Worm (Caenorhabditis elegans): ENCODE measurements around the gene F20A1.2.
A peak's percentile ranks its signal among the peaks of the same experiment; 100 is the strongest.

The F20A1.2 gene

ce11 chrV:7075646-7076045 is 29.5 kb downstream of the F20A1.2 start, which contains the start of gene npa-1:
npa-1 (plus strand) TSS chrV:7075787.
- no peak for TF ChIP-seq mab-5 (tag; optimal IDR thresholded peaks at IDR 0.05)
- no peak for TF ChIP-seq nhr-129 (tag; optimal IDR thresholded peaks at IDR 0.05)
- TF ChIP-seq fos-1 (tag; optimal IDR thresholded peaks at IDR 0.05), result peak; percentile 30

- TF ChIP-seq dmd-4 (tag; optimal IDR thresholded peaks at IDR 0.05), result no peak
- peak; percentile 58 for TF ChIP-seq nhr-129 (tag; optimal IDR thresholded peaks at IDR 0.05)
- peak; percentile 35 for TF ChIP-seq sma-9 (GFP tag; optimal IDR thresholded peaks at IDR 0.05)
- no peak for TF ChIP-seq sma-9 (tag; optimal IDR thresholded peaks at IDR 0.05)
- peak; percentile 62 for TF ChIP-seq crh-2 (tag; optimal IDR thresholded peaks at IDR 0.05)
- no peak for TF ChIP-seq alr-1 (tag; optimal IDR thresholded peaks at IDR 0.05)
- TF ChIP-seq nhr-237 (tag; optimal IDR thresholded peaks at IDR 0.05), result no peak
- TF ChIP-seq fos-1 (tag; optimal IDR thresholded peaks at IDR 0.05), result peak; percentile 8
These were observed 30.1 kb downstream of the F20A1.2 start for ce11 chrV:7076161-7076560.

- no peak for TF ChIP-seq Y55F3AM.14 (GFP tag; optimal IDR thresholded peaks at IDR 0.05)
- no peak for TF ChIP-seq mab-5 (tag; optimal IDR thresholded peaks at IDR 0.05)
- no peak for TF ChIP-seq ztf-4 (tag; optimal IDR thresholded peaks at IDR 0.05)
- TF ChIP-seq sma-3 (GFP tag; optimal IDR thresholded peaks at IDR 0.05), result no peak
These were observed 32.7 kb downstream of the F20A1.2 start for ce11 chrV:7078765-7079164.

ce11 chrV:7079388-7079787 is 33.3 kb downstream of the F20A1.2 start:
- TF ChIP-seq ZK546.5 (tag; optimal IDR thresholded peaks at IDR 0.05) (no peak), mbf-1 (tag; optimal IDR thresholded peaks at IDR 0.05) (no peak), crh-2 (tag; optimal IDR thresholded peaks at IDR 0.05) (no peak), lsy-2 (tag; optimal IDR thresholded peaks at IDR 0.05) (no peak), mdl-1 (tag; optimal IDR thresholded peaks at IDR 0.05) (no peak)

ce11 chrV:7084612-7085139 is 38.6 kb downstream of the F20A1.2 start, which contains the start of gene mys-1:
mys-1 (minus strand) TSS chrV:7084662.
- TF ChIP-seq sma-9 (GFP tag; optimal IDR thresholded peaks at IDR 0.05) (peak; percentile 80), sma-9 (tag; optimal IDR thresholded peaks at IDR 0.05) (no peak), nhr-237 (tag; optimal IDR thresholded peaks at IDR 0.05) (no peak), ama-1 (optimal IDR thresholded peaks at IDR 0.05) (no peak), lin-13 (GFP tag; optimal IDR thresholded peaks at IDR 0.05) (no peak), nhr-6 (tag; optimal IDR thresholded peaks at IDR 0.05) (no peak), crh-2 (tag; optimal IDR thresholded peaks at IDR 0.05) (peak; percentile 0), gmeb-1 (tag; optimal IDR thresholded peaks at IDR 0.05) (peak; percentile 94), mbf-1 (tag; optimal IDR thresholded peaks at IDR 0.05) (no peak), egl-27 (tag; optimal IDR thresholded peaks at IDR 0.05) (no peak), Y55F3AM.14 (GFP tag; optimal IDR thresholded peaks at IDR 0.05) (no peak), F13H6.1 (tag; optimal IDR thresholded peaks at IDR 0.05) (peak; percentile 67), lin-11 (tag; optimal IDR thresholded peaks at IDR 0.05) (no peak), ztf-1 (GFP tag; conservative IDR thresholded peaks at IDR 0.05) (no peak), unc-62 (GFP tag; optimal IDR thresholded peaks at IDR 0.05) (no peak), ztf-11 (tag; optimal IDR thresholded peaks at IDR 0.05) (no peak), elt-3 (tag; optimal IDR thresholded peaks at IDR 0.05) (no peak), zag-1 (tag; optimal IDR thresholded peaks at IDR 0.05) (no peak), mab-5 (tag; optimal IDR thresholded peaks at IDR 0.05) (no peak), nhr-23 (tag; optimal IDR thresholded peaks at IDR 0.05) (no peak), nhr-129 (tag; optimal IDR thresholded peaks at IDR 0.05) (no peak), nhr-11 (tag; optimal IDR thresholded peaks at IDR 0.05) (no peak), mdl-1 (tag; optimal IDR thresholded peaks at IDR 0.05) (no peak), peb-1 (tag; optimal IDR thresholded peaks at IDR 0.05) (no peak), lin-39 (tag; optimal IDR thresholded peaks at IDR 0.05) (no peak), ztf-4 (tag; optimal IDR thresholded peaks at IDR 0.05) (no peak), ZK546.5 (tag; optimal IDR thresholded peaks at IDR 0.05) (no peak), alr-1 (tag; optimal IDR thresholded peaks at IDR 0.05) (no peak), sem-4 (tag; optimal IDR thresholded peaks at IDR 0.05) (peak; percentile 9), snpc-4 (tag; optimal IDR thresholded peaks at IDR 0.05) (no peak), R02D3.7 (tag; optimal IDR thresholded peaks at IDR 0.05) (no peak), unc-39 (tag; optimal IDR thresholded peaks at IDR 0.05) (no peak), nhr-10 (tag; optimal IDR thresholded peaks at IDR 0.05) (no peak), ceh-82 (tag; optimal IDR thresholded peaks at IDR 0.05) (no peak), blmp-1 (tag; optimal IDR thresholded peaks at IDR 0.05; ENCODE audit: insufficient read depth) (no peak), elt-1 (tag; optimal IDR thresholded peaks at IDR 0.05) (no peak), nhr-77 (tag; optimal IDR thresholded peaks at IDR 0.05) (no peak), nhr-25 (tag; optimal IDR thresholded peaks at IDR 0.05) (no peak), C34F6.9 (tag; optimal IDR thresholded peaks at IDR 0.05) (no peak), lsy-2 (tag; optimal IDR thresholded peaks at IDR 0.05) (peak in 1 of 2 experiments; percentile 69), nhr-12 (tag; optimal IDR thresholded peaks at IDR 0.05) (no peak), dmd-4 (tag; optimal IDR thresholded peaks at IDR 0.05) (no peak), aly-2 (tag; optimal IDR thresholded peaks at IDR 0.05) (no peak)

Data from whole organism, L2 larva.